Worm (Caenorhabditis elegans) whole organism, L1 larva: ENCODE measurements around the gene C49H3.6.

Experiments used
- C16A3.4 ChIP-seq: fragments of 150-350 bp; optimal IDR thresholded peaks from 2 replicates; lab custom pipeline; 2014; ENCODE audit warnings: missing biosample characterization, missing genetic modification characterization
- C34B4.2 ChIP-seq: sonication (generic microtip); optimal IDR thresholded peaks from 2 replicates; lab custom pipeline; 2017; ENCODE audit warnings: mild to moderate bottlenecking, missing genetic modification characterization, missing compliant biosample characterization
- Y116A8C.19 ChIP-seq: sonication (generic microtip); optimal IDR thresholded peaks from 2 replicates; lab custom pipeline; 2016; ENCODE audit warnings: missing compliant biosample characterization, missing genetic modification characterization, borderline replicate concordance
- aha-1 ChIP-seq: fragments of 150-350 bp; optimal IDR thresholded peaks from 2 replicates; lab custom pipeline; 2014; ENCODE audit warnings: missing biosample characterization, missing genetic modification characterization
- ceh-63 ChIP-seq: fragments of 200-800 bp; sonication (Bioruptor generic); optimal IDR thresholded peaks from 2 replicates; lab custom pipeline; 2018; ENCODE audit warnings: mild to moderate bottlenecking, missing genetic modification characterization, missing compliant biosample characterization
- ceh-88 ChIP-seq: fragments of 200-800 bp; sonication (Bioruptor generic); IDR thresholded peaks from 2 replicates; pipeline ENCODE4 v1.3.6; 2022; ENCODE audit warnings: missing genetic modification characterization, missing compliant biosample characterization
- ceh-90 ChIP-seq: sonication (generic microtip); optimal IDR thresholded peaks from 2 replicates; lab custom pipeline; 2016; ENCODE audit warnings: missing genetic modification characterization, missing compliant biosample characterization
- dsc-1 ChIP-seq: sonication (generic microtip); optimal IDR thresholded peaks from 2 replicates; lab custom pipeline; 2016; ENCODE audit warnings: mild to moderate bottlenecking, missing genetic modification characterization, missing compliant biosample characterization
- efl-1 ChIP-seq, 4 experiments: fragments of 150-350 bp; optimal IDR thresholded peaks in 3 of 4; peaks in 1 of 4; 1 replicate in 1 of 4; 2 replicates in 3 of 4; lab custom pipeline; 2014; ENCODE audit warnings: missing biosample characterization in 2 of 4, missing genetic modification characterization in 2 of 4, missing genetic modification reagents in 2 of 4
- efl-3 ChIP-seq: fragments of 200-800 bp; sonication (Bioruptor generic); optimal IDR thresholded peaks from 2 replicates; lab custom pipeline; 2018; ENCODE audit warnings: mild to moderate bottlenecking, missing genetic modification characterization, missing compliant biosample characterization
- elt-2 ChIP-seq: sonication (generic microtip); optimal IDR thresholded peaks from 2 replicates; lab custom pipeline; 2016; ENCODE audit warnings: missing genetic modification characterization, mild to moderate bottlenecking, inconsistent platforms, missing compliant biosample characterization, missing genetic modification reagents
- fkh-4 ChIP-seq: sonication (generic microtip); optimal IDR thresholded peaks from 2 replicates; lab custom pipeline; 2016; ENCODE audit warnings: missing compliant biosample characterization, missing genetic modification characterization, borderline replicate concordance
- hlh-17 ChIP-seq: fragments of 200-800 bp; sonication (Bioruptor generic); optimal IDR thresholded peaks from 2 replicates; lab custom pipeline; 2018; ENCODE audit warnings: missing genetic modification characterization, mild to moderate bottlenecking, missing compliant biosample characterization, moderate library complexity, borderline replicate concordance
- hlh-4 ChIP-seq: sonication (generic microtip); optimal IDR thresholded peaks from 2 replicates; lab custom pipeline; 2016; ENCODE audit warnings: mild to moderate bottlenecking, missing genetic modification characterization, missing compliant biosample characterization
- hpl-2 ChIP-seq: fragments of 150-350 bp; optimal IDR thresholded peaks from 2 replicates; lab custom pipeline; 2014; ENCODE audit warnings: missing biosample characterization, missing genetic modification reagents, missing genetic modification characterization
- irx-1 ChIP-seq: sonication (generic microtip); optimal IDR thresholded peaks from 2 replicates; lab custom pipeline; 2016; ENCODE audit warnings: missing genetic modification characterization, missing compliant biosample characterization
- isw-1 ChIP-seq: fragments of 200-800 bp; sonication (Bioruptor generic); IDR thresholded peaks from 2 replicates; pipeline ENCODE4 v1.3.6; 2022; ENCODE audit warnings: missing genetic modification characterization, missing compliant biosample characterization
- lin-15B ChIP-seq: fragments of 150-350 bp; sonication (generic microtip); optimal IDR thresholded peaks from 3 replicates; lab custom pipeline; 2014; ENCODE audit warnings: missing biosample characterization, missing genetic modification characterization
- lin-35 ChIP-seq, 2 experiments: fragments of 150-350 bp; optimal IDR thresholded peaks; 2 replicates each; lab custom pipeline; 2014; ENCODE audit warnings: missing biosample characterization in 2 of 2, missing genetic modification characterization in 2 of 2, missing genetic modification reagents in 2 of 2
- lir-3 ChIP-seq: sonication (generic microtip); optimal IDR thresholded peaks from 2 replicates; lab custom pipeline; 2016; ENCODE audit warnings: mild to moderate bottlenecking, missing genetic modification characterization, moderate library complexity, missing compliant biosample characterization; ENCODE audit not compliant: poor library complexity
- mdl-1 ChIP-seq, 2 experiments: fragments of 150-350 bp; optimal IDR thresholded peaks; 2 replicates each; lab custom pipeline; 2014 to 2017; ENCODE audit warnings: missing biosample characterization in 2 of 2, missing genetic modification characterization in 2 of 2, inconsistent platforms in 1 of 2
- mep-1 ChIP-seq: fragments of 150-350 bp; optimal IDR thresholded peaks from 2 replicates; lab custom pipeline; 2014; ENCODE audit warnings: missing biosample characterization, missing genetic modification characterization
- nhr-19 ChIP-seq: fragments of 200-800 bp; sonication (Bioruptor generic); conservative IDR thresholded peaks from 2 replicates; pipeline ENCODE4 v1.3.6; 2022; ENCODE audit warnings: missing genetic modification characterization, missing compliant biosample characterization
- nhr-28 ChIP-seq: fragments of 150-350 bp; optimal IDR thresholded peaks from 2 replicates; lab custom pipeline; 2014; ENCODE audit warnings: missing biosample characterization, missing genetic modification characterization
- nhr-47 ChIP-seq: sonication (generic microtip); optimal IDR thresholded peaks from 2 replicates; lab custom pipeline; 2016; ENCODE audit warnings: mild to moderate bottlenecking, missing genetic modification characterization, moderate library complexity, missing compliant biosample characterization
- nhr-76 ChIP-seq: sonication (generic microtip); optimal IDR thresholded peaks from 2 replicates; lab custom pipeline; 2017; ENCODE audit warnings: missing biosample characterization, missing genetic modification characterization
- nhr-84 ChIP-seq: sonication (generic microtip); optimal IDR thresholded peaks from 2 replicates; lab custom pipeline; 2017; ENCODE audit warnings: missing biosample characterization, missing genetic modification characterization
- nhr-90 ChIP-seq: sonication (generic microtip); optimal IDR thresholded peaks from 2 replicates; lab custom pipeline; 2016; ENCODE audit warnings: mild to moderate bottlenecking, missing genetic modification characterization, missing compliant biosample characterization; ENCODE audit not compliant: poor library complexity
- pag-3 ChIP-seq: sonication (generic microtip); optimal IDR thresholded peaks from 2 replicates; lab custom pipeline; 2017; ENCODE audit warnings: missing genetic modification characterization, mild to moderate bottlenecking, missing compliant biosample characterization, antibody characterized with exemption, borderline replicate concordance; ENCODE audit not compliant: insufficient read depth
- rnt-1 ChIP-seq: sonication (generic microtip); optimal IDR thresholded peaks from 2 replicates; lab custom pipeline; 2016; ENCODE audit warnings: mild to moderate bottlenecking, missing genetic modification characterization, moderate library complexity, missing compliant biosample characterization
- skn-1 ChIP-seq: fragments of 150-350 bp; optimal IDR thresholded peaks from 2 replicates; lab custom pipeline; 2014; ENCODE audit warnings: missing biosample characterization, missing genetic modification characterization
- snpc-4 ChIP-seq: fragments of 150-350 bp; optimal IDR thresholded peaks from 2 replicates; lab custom pipeline; 2014; ENCODE audit warnings: missing biosample characterization, missing genetic modification characterization
- snu-23 ChIP-seq: sonication (generic microtip); optimal IDR thresholded peaks from 2 replicates; lab custom pipeline; 2016; ENCODE audit warnings: missing genetic modification characterization, missing compliant biosample characterization
- tlp-1 ChIP-seq: fragments of 150-350 bp; optimal IDR thresholded peaks from 2 replicates; lab custom pipeline; 2014; ENCODE audit warnings: missing biosample characterization, missing genetic modification characterization
- unc-86 ChIP-seq: sonication (generic microtip); optimal IDR thresholded peaks from 2 replicates; lab custom pipeline; 2016; ENCODE audit warnings: missing genetic modification characterization, missing compliant biosample characterization
- unc-98 ChIP-seq: fragments of 200-800 bp; sonication (Bioruptor generic); IDR thresholded peaks from 2 replicates; pipeline ENCODE4 v1.3.6; 2022; ENCODE audit warnings: missing genetic modification characterization, missing compliant biosample characterization
- vab-15 ChIP-seq: sonication (generic microtip); optimal IDR thresholded peaks from 2 replicates; lab custom pipeline; 2017; ENCODE audit warnings: missing genotype, mild to moderate bottlenecking, missing genetic modification characterization, missing compliant biosample characterization
- zag-1 ChIP-seq: fragments of 150-350 bp; optimal IDR thresholded peaks from 2 replicates; lab custom pipeline; 2014; ENCODE audit warnings: missing biosample characterization, missing genetic modification characterization
- zip-4 ChIP-seq: fragments of 200-800 bp; sonication (Bioruptor generic); optimal IDR thresholded peaks from 2 replicates; lab custom pipeline; 2018; ENCODE audit warnings: mild to moderate bottlenecking, missing genetic modification characterization, moderate library complexity, missing compliant biosample characterization
- ztf-11 ChIP-seq, 2 experiments: sonication (generic microtip); optimal IDR thresholded peaks; 2 replicates each; lab custom pipeline; 2016 to 2017; ENCODE audit warnings: missing genetic modification characterization in 2 of 2, missing biosample characterization in 1 of 2, missing compliant biosample characterization in 1 of 2
- ztf-4 ChIP-seq: fragments of 150-350 bp; optimal IDR thresholded peaks from 2 replicates; lab custom pipeline; 2014; ENCODE audit warnings: missing biosample characterization, missing genetic modification characterization

Gene C49H3.6

DNA sequence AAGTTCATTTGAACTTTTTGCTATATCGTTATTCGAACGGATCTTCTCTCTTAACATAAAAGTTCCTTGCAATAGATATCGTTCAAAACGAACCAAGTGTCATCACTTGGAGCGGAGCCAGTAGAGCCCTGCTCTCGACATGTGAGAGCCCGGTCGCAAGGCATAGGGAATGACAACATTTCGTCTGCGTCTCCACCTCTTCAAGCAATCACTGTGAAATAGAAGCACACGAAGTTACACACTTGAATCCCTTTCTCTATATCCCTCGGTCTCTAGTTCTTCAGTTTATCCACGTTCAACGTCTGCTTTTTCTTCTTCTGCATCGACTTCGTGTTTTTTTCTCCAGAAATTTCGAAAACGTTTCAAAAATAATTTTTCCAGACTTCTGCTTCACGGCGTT, at the start of gene C49H3.6 (continued):
- peak; percentile 47 for TF ChIP-seq snu-23 (GFP tag; lab: Kevin White, UChicago)
- TF ChIP-seq Y116A8C.19: no peak
- 0 out of 2 replicates have a peak, but pooled peaks have one; percentile 24 for TF ChIP-seq ceh-88 (GFP tag; lab: Robert Waterston, UW)
- no peak for TF ChIP-seq elt-2 (tag; lab: Kevin White, UChicago)
- no peak for TF ChIP-seq ceh-63
- no peak for TF ChIP-seq ceh-90 (tag; lab: Kevin White, UChicago)
- no peak for TF ChIP-seq C34B4.2 (tag; lab: Kevin White, UChicago)
- TF ChIP-seq lin-15B (tag; lab: Kevin White, UChicago): no peak
- TF ChIP-seq nhr-19 (GFP tag; lab: Robert Waterston, UW): no peak
- no peak for TF ChIP-seq unc-98 (GFP tag; lab: Robert Waterston, UW)
- TF ChIP-seq efl-3 (GFP tag; lab: Kevin White, UChicago): no peak
- TF ChIP-seq hpl-2 (GFP tag; lab: Kevin White, UChicago): no peak
- no peak for TF ChIP-seq snpc-4 (tag; lab: Kevin White, UChicago)
- TF ChIP-seq nhr-84 (tag; lab: Kevin White, UChicago): no peak
- TF ChIP-seq dsc-1 (tag; lab: Kevin White, UChicago): peak; percentile 23
- no peak for TF ChIP-seq irx-1 (tag; lab: Kevin White, UChicago)
- no peak for TF ChIP-seq nhr-28 (tag; lab: Kevin White, UChicago)
- TF ChIP-seq hlh-4: no peak
- TF ChIP-seq ztf-4 (tag; lab: Kevin White, UChicago): peak; percentile 5
- TF ChIP-seq rnt-1: peak; percentile 42
- no peak for TF ChIP-seq vab-15 (tag; lab: Kevin White, UChicago)
- TF ChIP-seq zag-1 (tag; lab: Kevin White, UChicago): no peak
- no peak for TF ChIP-seq skn-1 (tag; lab: Kevin White, UChicago)
- no peak for TF ChIP-seq nhr-47 (tag; lab: Kevin White, UChicago)
- no peak for TF ChIP-seq C16A3.4
- TF ChIP-seq nhr-76 (tag; lab: Kevin White, UChicago): no peak
- no peak for TF ChIP-seq unc-86
- no peak for TF ChIP-seq ztf-11 (tag; optimal IDR thresholded peaks at IDR 0.05; lab: Kevin White, UChicago)
- TF ChIP-seq hlh-17 (GFP tag; lab: Kevin White, UChicago): no peak
- no peak for TF ChIP-seq tlp-1 (tag; lab: Kevin White, UChicago)
- TF ChIP-seq zip-4 (GFP tag; lab: Kevin White, UChicago): no peak

DNA sequence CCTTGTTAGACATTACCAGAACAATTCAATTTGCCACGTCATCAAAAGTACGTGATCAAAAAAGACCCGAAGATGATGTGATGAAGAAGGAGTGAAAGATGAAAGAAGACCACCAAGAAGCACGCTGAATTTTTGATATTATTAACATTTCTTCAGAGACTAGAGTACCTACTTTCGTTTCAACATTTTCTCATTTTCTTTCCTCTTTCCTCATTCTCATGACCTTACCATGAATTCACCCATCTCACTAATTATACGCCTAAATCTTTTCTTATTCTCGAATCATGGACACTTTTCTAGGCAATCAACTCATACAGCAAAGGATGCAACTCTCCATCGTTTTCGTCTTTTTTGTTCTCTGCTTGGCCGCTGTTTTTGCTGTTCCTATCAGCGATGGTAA, 34.9 kb upstream of the C49H3.6 start, which contains the start of gene flp-10:
Gene flp-10, plus strand, starts transcription at position 301 of the 400 bp plus-strand sequence.
- TF ChIP-seq aha-1 (tag; lab: Kevin White, UChicago): no peak
- TF ChIP-seq nhr-90 (tag; lab: Kevin White, UChicago): no peak
- no peak for TF ChIP-seq pag-3 (tag; lab: Kevin White, UChicago)
- TF ChIP-seq nhr-84 (tag; lab: Kevin White, UChicago): no peak
- no peak for TF ChIP-seq hlh-17 (GFP tag; lab: Kevin White, UChicago)
- no peak for TF ChIP-seq mep-1 (tag; lab: Kevin White, UChicago)
- no peak for TF ChIP-seq lir-3
- no peak for TF ChIP-seq lin-35 (GFP tag; optimal IDR thresholded peaks at IDR 0.05; lab: Kevin White, UChicago)
- no peak for TF ChIP-seq tlp-1 (tag; lab: Kevin White, UChicago)
- TF ChIP-seq fkh-4: no peak
- no peak for TF ChIP-seq isw-1
- no peak for TF ChIP-seq efl-1 (optimal IDR thresholded peaks at IDR 0.05; lab: Kevin White, UChicago)
- TF ChIP-seq efl-1 (GFP tag; optimal IDR thresholded peaks at IDR 0.05 in 1 of 2; lab: Kevin White, UChicago): no peak
- TF ChIP-seq mdl-1 (tag; optimal IDR thresholded peaks at IDR 0.05; lab: Kevin White, UChicago): no peak
- no peak for TF ChIP-seq unc-98 (GFP tag; lab: Robert Waterston, UW)
- no peak for TF ChIP-seq Y116A8C.19
- no peak for TF ChIP-seq unc-86
- no peak for TF ChIP-seq nhr-47 (tag; lab: Kevin White, UChicago)
- TF ChIP-seq ztf-11 (tag; optimal IDR thresholded peaks at IDR 0.05; lab: Kevin White, UChicago): no peak
